Worm (Caenorhabditis elegans) whole organism, late embryonic: ENCODE data around the gene srxa-19.

Experiments
- ceh-9 ChIP-seq: sonication (generic microtip); optimal IDR thresholded peaks from 2 replicates; lab custom pipeline; 2016; ENCODE audit warnings: mild to moderate bottlenecking, missing genetic modification characterization, inconsistent platforms, missing compliant biosample characterization
- elt-2 ChIP-seq: sonication (generic microtip); optimal IDR thresholded peaks from 2 replicates; lab custom pipeline; 2016; ENCODE audit warnings: missing genetic modification reagents, missing genetic modification characterization, missing compliant biosample characterization
- elt-4 ChIP-seq: sonication (generic microtip); optimal IDR thresholded peaks from 2 replicates; lab custom pipeline; 2016; ENCODE audit warnings: missing genetic modification characterization, missing compliant biosample characterization
- nfya-1 ChIP-seq: sonication (generic microtip); optimal IDR thresholded peaks from 2 replicates; lab custom pipeline; 2017; ENCODE audit warnings: missing genetic modification characterization, mild to moderate bottlenecking, missing compliant biosample characterization, antibody characterized with exemption, moderate library complexity
- pqm-1 ChIP-seq: sonication (generic microtip); optimal IDR thresholded peaks from 2 replicates; lab custom pipeline; 2016; ENCODE audit warnings: missing genetic modification characterization, missing compliant biosample characterization
- tbx-7 ChIP-seq: sonication (generic microtip); optimal IDR thresholded peaks from 2 replicates; lab custom pipeline; 2016; ENCODE audit warnings: missing genotype, missing genetic modification characterization, missing compliant biosample characterization

ce11 chrV:10094374-10094773 lies 28.2 kb downstream of the srxa-19 start, which contains the start of gene srd-49:
- TF ChIP-seq elt-4 (no peak), nfya-1 (no peak), tbx-7 (tag; lab: Kevin White, UChicago) (no peak), pqm-1 (no peak), ceh-9 (tag; lab: Kevin White, UChicago) (no peak), elt-2 (tag; lab: Kevin White, UChicago) (no peak)
